Fruit fly (Drosophila melanogaster): Measurements from ENCODE around the gene pho.

- TF ChIP-seq pad (GFP tag; optimal IDR thresholded peaks at IDR 0.05) (no peak), CG14711 (tag; optimal IDR thresholded peaks at IDR 0.05) (no peak), Crg-1 (GFP tag; optimal IDR thresholded peaks at IDR 0.05) (no peak), CG12768 (GFP tag; optimal IDR thresholded peaks at IDR 0.05) (no peak), tj (GFP tag; optimal IDR thresholded peaks at IDR 0.05) (no peak), CG7101 (tag; optimal IDR thresholded peaks at IDR 0.05) (no peak), bab1 (GFP tag; optimal IDR thresholded peaks at IDR 0.05) (no peak), toe (GFP tag; optimal IDR thresholded peaks at IDR 0.05) (no peak), ovo (GFP tag; optimal IDR thresholded peaks at IDR 0.05) (no peak), kay (GFP tag; ENCODE audit: borderline replicate concordance) (peak; percentile 95), Hr96 (GFP tag; optimal IDR thresholded peaks at IDR 0.05) (no peak), CG7045 (GFP tag; optimal IDR thresholded peaks at IDR 0.05) (no peak), Clk (GFP tag; optimal IDR thresholded peaks at IDR 0.05) (no peak)
Observed at dm6 chr4:1225185-1225584, 43.8 kb upstream of the pho start.
